Worm (Caenorhabditis elegans) whole organism, young adult: ENCODE measurements around the gene vha-15.

Experiments
- B0035.1 ChIP-seq: sonication (generic microtip); optimal IDR thresholded peaks from 2 replicates; lab custom pipeline; 2016; ENCODE audit warnings: missing genetic modification characterization, mild to moderate bottlenecking, missing compliant biosample characterization, missing genotype, missing genetic modification reagents
- C06A6.2 ChIP-seq: fragments of 200-800 bp; sonication (Bioruptor generic); conservative IDR thresholded peaks from 2 replicates; pipeline ENCODE4 v1.3.6; 2022; ENCODE audit warnings: missing genetic modification characterization, missing compliant biosample characterization
- D2030.7 ChIP-seq: fragments of 200-800 bp; sonication (Bioruptor generic); IDR thresholded peaks from 2 replicates; pipeline ENCODE4 v1.3.6; 2022; ENCODE audit warnings: missing genetic modification reagents, missing genetic modification characterization, missing compliant biosample characterization
- F10E7.11 ChIP-seq: sonication (generic microtip); optimal IDR thresholded peaks from 2 replicates; lab custom pipeline; 2017; ENCODE audit warnings: mild to moderate bottlenecking, missing genetic modification characterization, moderate library complexity, missing compliant biosample characterization
- F33H1.4 ChIP-seq: fragments of 200-800 bp; sonication (Bioruptor generic); IDR thresholded peaks from 2 replicates; pipeline ENCODE4 v1.3.6; 2022; ENCODE audit warnings: missing genetic modification reagents, missing genetic modification characterization, missing compliant biosample characterization
- F52B5.7 ChIP-seq: sonication (generic microtip); optimal IDR thresholded peaks from 2 replicates; lab custom pipeline; 2016; ENCODE audit warnings: mild to moderate bottlenecking, missing genetic modification characterization, missing compliant biosample characterization
- F55B11.4 ChIP-seq: sonication (generic microtip); optimal IDR thresholded peaks from 2 replicates; lab custom pipeline; 2016; ENCODE audit warnings: missing compliant biosample characterization, missing genetic modification characterization, borderline replicate concordance; ENCODE audit not compliant: insufficient read depth
- F57A8.1 ChIP-seq: fragments of 200-800 bp; sonication (Bioruptor generic); optimal IDR thresholded peaks from 2 replicates; lab custom pipeline; 2018; ENCODE audit warnings: mild to moderate bottlenecking, missing genetic modification characterization, moderate library complexity, missing compliant biosample characterization
- ZK185.1 ChIP-seq: sonication (generic microtip); optimal IDR thresholded peaks from 2 replicates; lab custom pipeline; 2016; ENCODE audit warnings: mild to moderate bottlenecking, missing genetic modification characterization, missing compliant biosample characterization; ENCODE audit not compliant: poor library complexity, severe bottlenecking
- akir-1 ChIP-seq: fragments of 200-800 bp; sonication (Bioruptor generic); optimal IDR thresholded peaks from 2 replicates; lab custom pipeline; 2018; ENCODE audit warnings: mild to moderate bottlenecking, missing genetic modification characterization, moderate library complexity, missing compliant biosample characterization
- cebp-1 ChIP-seq, 2 experiments: fragments of 200-800 bp in 1 of 2; sonication (Bioruptor generic) in 1 of 2; sonication (generic microtip) in 1 of 2; IDR thresholded peaks in 1 of 2; optimal IDR thresholded peaks in 1 of 2; 2 replicates each; pipeline versions ENCODE4 v1.3.6 to Lab custom; 2017 to 2022; ENCODE audit warnings: missing compliant biosample characterization in 2 of 2, missing genetic modification characterization in 2 of 2, mild to moderate bottlenecking in 1 of 2, missing genetic modification reagents in 1 of 2, moderate library complexity in 1 of 2
- cebp-2 ChIP-seq: fragments of 200-800 bp; sonication (Bioruptor generic); IDR thresholded peaks from 2 replicates; pipeline ENCODE4 v1.3.6; 2022; ENCODE audit warnings: missing genetic modification characterization, missing compliant biosample characterization
- ceh-27 ChIP-seq: fragments of 200-800 bp; sonication (Bioruptor generic); optimal IDR thresholded peaks from 2 replicates; lab custom pipeline; 2018; ENCODE audit warnings: mild to moderate bottlenecking, missing genetic modification characterization, moderate library complexity, missing compliant biosample characterization
- ceh-91 ChIP-seq: fragments of 200-800 bp; sonication (Bioruptor generic); IDR thresholded peaks from 2 replicates; pipeline ENCODE4 v1.3.6; 2022; ENCODE audit warnings: missing genetic modification reagents, missing genetic modification characterization, missing compliant biosample characterization
- dox-1 ChIP-seq: fragments of 200-800 bp; sonication (Bioruptor generic); IDR thresholded peaks from 2 replicates; pipeline ENCODE4 v1.3.6; 2022; ENCODE audit warnings: missing genetic modification reagents, missing genetic modification characterization, missing compliant biosample characterization
- hlh-12 ChIP-seq: sonication (generic microtip); optimal IDR thresholded peaks from 2 replicates; lab custom pipeline; 2016; ENCODE audit warnings: missing genetic modification characterization, missing compliant biosample characterization
- hlh-26 ChIP-seq: fragments of 200-800 bp; sonication (Bioruptor generic); conservative IDR thresholded peaks from 2 replicates; pipeline ENCODE4 v1.3.6; 2022; ENCODE audit warnings: missing genetic modification reagents, missing genetic modification characterization, missing compliant biosample characterization
- hrde-1 ChIP-seq: sonication (generic microtip); optimal IDR thresholded peaks from 2 replicates; lab custom pipeline; 2016; ENCODE audit warnings: missing genetic modification characterization, mild to moderate bottlenecking, missing compliant biosample characterization, moderate library complexity, missing genotype, missing genetic modification reagents, borderline replicate concordance
- hsf-1 ChIP-seq: fragments of 200-800 bp; sonication (Bioruptor generic); IDR thresholded peaks from 2 replicates; pipeline ENCODE4 v1.3.6; 2022; ENCODE audit warnings: missing genetic modification reagents, missing genetic modification characterization, missing compliant biosample characterization
- lag-1 ChIP-seq: fragments of 200-800 bp; sonication (Bioruptor generic); IDR thresholded peaks from 2 replicates; pipeline ENCODE4 v1.3.6; 2022; ENCODE audit warnings: missing genetic modification reagents, missing genetic modification characterization, missing compliant biosample characterization
- let-526 ChIP-seq: fragments of 200-800 bp; sonication (Bioruptor generic); IDR thresholded peaks from 2 replicates; pipeline ENCODE4 v1.3.6; 2022; ENCODE audit warnings: missing genetic modification reagents, missing genetic modification characterization, missing compliant biosample characterization
- lin-35 ChIP-seq, 3 experiments: fragments of 150-350 bp in 2 of 3; sonication (generic microtip) in 1 of 3; optimal IDR thresholded peaks; 2 replicates each; lab custom pipeline; 2014 to 2018; ENCODE audit warnings: missing biosample characterization in 3 of 3, missing genetic modification characterization in 3 of 3, missing genetic modification reagents in 3 of 3
- lin-54 ChIP-seq: fragments of 200-800 bp; sonication (Bioruptor generic); optimal IDR thresholded peaks from 2 replicates; lab custom pipeline; 2018; ENCODE audit warnings: mild to moderate bottlenecking, missing genetic modification characterization, missing compliant biosample characterization
- lir-1 ChIP-seq: fragments of 200-800 bp; sonication (Bioruptor generic); conservative IDR thresholded peaks from 2 replicates; pipeline ENCODE4 v1.3.6; 2022; ENCODE audit warnings: missing genetic modification reagents, missing genetic modification characterization, missing compliant biosample characterization
- lsl-1 ChIP-seq: fragments of 200-800 bp; sonication (Bioruptor generic); optimal IDR thresholded peaks from 2 replicates; lab custom pipeline; 2018; ENCODE audit warnings: mild to moderate bottlenecking, missing genetic modification characterization, moderate library complexity, missing compliant biosample characterization
- lsy-27 ChIP-seq: sonication (generic microtip); optimal IDR thresholded peaks from 2 replicates; lab custom pipeline; 2017; ENCODE audit warnings: missing genetic modification characterization, mild to moderate bottlenecking, missing compliant biosample characterization, antibody characterized with exemption, missing genotype, borderline replicate concordance; ENCODE audit not compliant: insufficient read depth
- madf-6 ChIP-seq: fragments of 200-800 bp; sonication (Bioruptor generic); IDR thresholded peaks from 2 replicates; pipeline ENCODE4 v1.3.6; 2022; ENCODE audit warnings: missing genetic modification reagents, missing genetic modification characterization, missing compliant biosample characterization
- mcd-1 ChIP-seq: fragments of 200-800 bp; sonication (Bioruptor generic); IDR thresholded peaks from 2 replicates; pipeline ENCODE4 v1.3.6; 2022; ENCODE audit warnings: missing genetic modification reagents, missing genetic modification characterization, missing compliant biosample characterization
- mel-28 ChIP-seq: sonication (generic microtip); optimal IDR thresholded peaks from 2 replicates; lab custom pipeline; 2016; ENCODE audit warnings: borderline replicate concordance, mild to moderate bottlenecking, missing genetic modification characterization, missing compliant biosample characterization
- mxl-1 ChIP-seq: sonication (generic microtip); optimal IDR thresholded peaks from 2 replicates; lab custom pipeline; 2016; ENCODE audit warnings: missing genetic modification characterization, missing compliant biosample characterization
- nfya-2 ChIP-seq: fragments of 200-800 bp; sonication (Bioruptor generic); IDR thresholded peaks from 2 replicates; pipeline ENCODE4 v1.3.6; 2022; ENCODE audit warnings: missing genetic modification reagents, missing genetic modification characterization, missing compliant biosample characterization
- nhr-179 ChIP-seq: sonication (generic microtip); optimal IDR thresholded peaks from 2 replicates; lab custom pipeline; 2016; ENCODE audit warnings: mild to moderate bottlenecking, missing genetic modification characterization, missing compliant biosample characterization
- nhr-27 ChIP-seq: fragments of 200-800 bp; sonication (Bioruptor generic); optimal IDR thresholded peaks from 2 replicates; lab custom pipeline; 2018; ENCODE audit warnings: mild to moderate bottlenecking, missing genetic modification characterization, moderate library complexity, missing compliant biosample characterization
- nhr-90 ChIP-seq: sonication (generic microtip); optimal IDR thresholded peaks from 2 replicates; lab custom pipeline; 2016; ENCODE audit warnings: missing genotype, mild to moderate bottlenecking, missing genetic modification characterization, missing compliant biosample characterization
- rcor-1 ChIP-seq: fragments of 200-800 bp; sonication (Bioruptor generic); IDR thresholded peaks from 2 replicates; pipeline ENCODE4 v1.3.6; 2022; ENCODE audit warnings: missing genetic modification reagents, missing genetic modification characterization, missing compliant biosample characterization
- rec-8 ChIP-seq, 2 experiments: sonication (generic microtip); optimal IDR thresholded peaks; 2 replicates each; lab custom pipeline; 2016; ENCODE audit warnings: mild to moderate bottlenecking in 2 of 2, missing genetic modification characterization in 2 of 2, missing genetic modification reagents in 2 of 2, missing genotype in 2 of 2, missing biosample characterization in 1 of 2, missing compliant biosample characterization in 1 of 2, moderate library complexity in 1 of 2
- rpc-1 ChIP-seq, 2 experiments: fragments of 150-350 bp in 1 of 2; sonication (generic microtip) in 1 of 2; optimal IDR thresholded peaks; 2 replicates each; lab custom pipeline; 2014 to 2018; ENCODE audit warnings: missing biosample characterization in 1 of 2, missing genetic modification characterization in 1 of 2, missing genetic modification reagents in 1 of 2, missing genotype in 1 of 2
- sea-2 ChIP-seq: fragments of 200-800 bp; sonication (Bioruptor generic); IDR thresholded peaks from 2 replicates; pipeline ENCODE4 v1.3.6; 2022; ENCODE audit warnings: missing genetic modification characterization, missing compliant biosample characterization
- snpc-1.3 ChIP-seq: sonication (generic microtip); optimal IDR thresholded peaks from 2 replicates; lab custom pipeline; 2017; ENCODE audit warnings: missing genetic modification characterization, mild to moderate bottlenecking, missing compliant biosample characterization, antibody characterized with exemption, moderate library complexity, missing genotype, missing genetic modification reagents; ENCODE audit not compliant: insufficient read depth
- snpc-3.4 ChIP-seq: sonication (generic microtip); optimal IDR thresholded peaks from 2 replicates; lab custom pipeline; 2017; ENCODE audit warnings: missing genetic modification characterization, mild to moderate bottlenecking, missing compliant biosample characterization, antibody characterized with exemption, moderate library complexity, missing genotype, missing genetic modification reagents
- somi-1 ChIP-seq: fragments of 200-800 bp; sonication (Bioruptor generic); optimal IDR thresholded peaks from 2 replicates; lab custom pipeline; 2018; ENCODE audit warnings: mild to moderate bottlenecking, missing genetic modification characterization, missing compliant biosample characterization
- unc-62 ChIP-seq: fragments of 150-350 bp; optimal IDR thresholded peaks from 2 replicates; lab custom pipeline; 2014; ENCODE audit warnings: missing biosample characterization, missing genetic modification reagents, missing genetic modification characterization
- xnd-1 ChIP-seq: sonication (generic microtip); optimal IDR thresholded peaks from 2 replicates; lab custom pipeline; 2016; ENCODE audit warnings: missing genotype, missing genetic modification reagents, missing genetic modification characterization, missing compliant biosample characterization
- ztf-26 ChIP-seq: sonication (generic microtip); optimal IDR thresholded peaks from 2 replicates; lab custom pipeline; 2017; ENCODE audit warnings: missing genetic modification characterization, missing compliant biosample characterization
- ztf-6 ChIP-seq: fragments of 200-800 bp; sonication (Bioruptor generic); IDR thresholded peaks from 2 replicates; pipeline ENCODE4 v1.3.6; 2022; ENCODE audit warnings: missing genetic modification reagents, missing genetic modification characterization, missing compliant biosample characterization

Gene vha-15

DNA sequence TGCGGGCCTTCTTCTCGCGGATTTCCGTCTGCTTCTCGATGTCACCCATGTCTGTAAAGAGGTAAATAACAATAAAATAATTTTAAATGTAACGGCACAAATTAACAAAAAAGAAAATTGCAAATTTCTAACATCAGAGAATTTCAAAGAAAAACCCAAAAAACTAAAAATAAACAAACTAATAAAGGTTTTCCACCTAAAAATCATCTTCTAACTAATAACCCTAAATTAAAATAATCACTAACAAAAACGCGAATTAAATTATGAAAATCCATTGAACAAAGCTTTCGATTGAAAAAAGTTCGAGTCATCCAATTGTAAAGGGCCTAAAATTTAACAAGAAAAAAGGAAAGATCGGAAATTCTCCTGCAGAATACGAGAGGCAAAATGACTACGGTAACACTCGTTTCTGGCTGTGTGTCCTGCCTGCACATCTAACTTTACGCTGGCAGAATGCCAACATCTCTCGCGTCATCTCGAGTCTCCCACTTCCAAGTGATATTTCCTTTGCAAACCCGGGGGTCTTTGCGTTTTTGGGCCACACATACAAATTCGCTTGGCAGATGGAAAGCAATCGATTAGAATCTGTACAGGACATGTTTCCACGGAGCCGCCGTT is 5.0 kb downstream of the vha-15 start, which contains the start of gene rpl-11.2:
Gene rpl-11.2, minus strand, starts transcription at position 51 of the 618 bp plus-strand sequence.
- TF ChIP-seq dox-1 (GFP tag; lab: Robert Waterston, UW): no peak; the same call in 1 of the 2 replicates
- peak; percentile 32 for TF ChIP-seq lsl-1 (GFP tag; lab: Kevin White, UChicago)
- TF ChIP-seq F52B5.7 (tag; lab: Kevin White, UChicago): no peak
- no peak for TF ChIP-seq akir-1
- TF ChIP-seq ceh-91 (GFP tag; lab: Robert Waterston, UW): no peak
- TF ChIP-seq rcor-1 (GFP tag; lab: Robert Waterston, UW): peak; percentile 80
- TF ChIP-seq lir-1: peak; percentile 66; the same call in 1 of the 2 replicates
- peak; percentile 95 for TF ChIP-seq ceh-27
- TF ChIP-seq mcd-1 (GFP tag; lab: Robert Waterston, UW): peak; percentile 78; the same call in 1 of the 2 replicates
- TF ChIP-seq lag-1 (GFP tag; lab: Robert Waterston, UW): no peak
- no peak for TF ChIP-seq cebp-2
- TF ChIP-seq nhr-179 (tag; lab: Kevin White, UChicago): no peak
- no peak for TF ChIP-seq D2030.7 (GFP tag; lab: Robert Waterston, UW)
- no peak for TF ChIP-seq hlh-26 (GFP tag; lab: Robert Waterston, UW)
- no peak for TF ChIP-seq nfya-2
- no peak for TF ChIP-seq snpc-1.3
- TF ChIP-seq mxl-1: no peak
- no peak for TF ChIP-seq F55B11.4 (tag; lab: Kevin White, UChicago)
- no peak for TF ChIP-seq hsf-1
- TF ChIP-seq rpc-1 (optimal IDR thresholded peaks at IDR 0.05; lab: Kevin White, UChicago): peak; percentile 27
- TF ChIP-seq rpc-1 (tag; optimal IDR thresholded peaks at IDR 0.05; lab: Kevin White, UChicago): no peak
- no peak for TF ChIP-seq madf-6 (GFP tag; lab: Robert Waterston, UW)
- no peak for TF ChIP-seq F57A8.1 (GFP tag; lab: Kevin White, UChicago)
- no peak for TF ChIP-seq rec-8 (tag; optimal IDR thresholded peaks at IDR 0.05; lab: Kevin White, UChicago)
- 0 out of 2 replicates have a peak, but pooled peaks have one; percentile 52 for TF ChIP-seq ztf-6 (GFP tag; lab: Robert Waterston, UW)
- peak; percentile 21 for TF ChIP-seq F10E7.11 (tag; lab: Kevin White, UChicago)
- TF ChIP-seq ZK185.1 (tag; lab: Kevin White, UChicago): peak; percentile 89
- no peak for TF ChIP-seq xnd-1 (tag; lab: Kevin White, UChicago)
- TF ChIP-seq snpc-3.4 (tag; lab: Kevin White, UChicago): no peak
- no peak for TF ChIP-seq hlh-12 (tag; lab: Kevin White, UChicago)
- no peak for TF ChIP-seq B0035.1 (tag; lab: Kevin White, UChicago)
- peak; percentile 24 for TF ChIP-seq nhr-90 (tag; lab: Kevin White, UChicago)
- TF ChIP-seq cebp-1 (GFP tag; IDR thresholded peaks at IDR 0.05; lab: Robert Waterston, UW): peak; percentile 51; the same call in 1 of the 2 replicates
- TF ChIP-seq cebp-1 (tag; optimal IDR thresholded peaks at IDR 0.05; lab: Kevin White, UChicago): no peak
- peak in 1 of 3 experiments; percentile 88 for TF ChIP-seq lin-35 (GFP tag; optimal IDR thresholded peaks at IDR 0.05; lab: Kevin White, UChicago)
- no peak for TF ChIP-seq sea-2 (GFP tag; lab: Robert Waterston, UW)
- TF ChIP-seq F33H1.4: peak; percentile 91
- peak; percentile 73 for TF ChIP-seq ztf-26 (tag; lab: Kevin White, UChicago)
- TF ChIP-seq let-526 (GFP tag; lab: Robert Waterston, UW): peak; percentile 89
- peak; percentile 66 for TF ChIP-seq somi-1 (GFP tag; lab: Kevin White, UChicago)
- no peak for TF ChIP-seq mel-28 (tag; lab: Kevin White, UChicago)
- peak; percentile 63 for TF ChIP-seq lin-54 (GFP tag; lab: Kevin White, UChicago)
- no peak for TF ChIP-seq nhr-27 (tag; lab: Kevin White, UChicago)
- peak; percentile 85 for TF ChIP-seq C06A6.2 (GFP tag; lab: Robert Waterston, UW)
- TF ChIP-seq unc-62 (GFP tag; lab: Kevin White, UChicago): peak; percentile 27
- TF ChIP-seq hrde-1 (tag; lab: Kevin White, UChicago): no peak
- no peak for TF ChIP-seq lsy-27 (tag; lab: Kevin White, UChicago)
